Worm (Caenorhabditis elegans) whole organism, early embryonic: ENCODE data around the gene C05E11.2.

Source experiments
- B0310.2 ChIP-seq: sonication (generic microtip); optimal IDR thresholded peaks from 2 replicates; lab custom pipeline; 2016; ENCODE audit warnings: mild to moderate bottlenecking, missing genetic modification characterization, missing compliant biosample characterization
- F13C5.2 ChIP-seq: sonication (generic microtip); optimal IDR thresholded peaks from 2 replicates; lab custom pipeline; 2017; ENCODE audit warnings: mild to moderate bottlenecking, missing genetic modification characterization, inconsistent platforms, missing compliant biosample characterization
- aly-1 ChIP-seq: sonication (generic microtip); optimal IDR thresholded peaks from 2 replicates; lab custom pipeline; 2016; ENCODE audit warnings: missing genetic modification characterization, missing compliant biosample characterization
- ama-1 ChIP-seq: fragments of 150-350 bp; optimal IDR thresholded peaks from 2 replicates; lab custom pipeline; 2014
- ceh-13 ChIP-seq: fragments of 200-800 bp; sonication (Bioruptor generic); optimal IDR thresholded peaks from 2 replicates; lab custom pipeline; 2018; ENCODE audit warnings: mild to moderate bottlenecking, missing genetic modification characterization, missing compliant biosample characterization
- ceh-36 ChIP-seq: sonication (generic microtip); optimal IDR thresholded peaks from 2 replicates; lab custom pipeline; 2016; ENCODE audit warnings: missing genetic modification characterization, inconsistent platforms, missing compliant biosample characterization
- ets-7 ChIP-seq: sonication (generic microtip); optimal IDR thresholded peaks from 2 replicates; lab custom pipeline; 2016; ENCODE audit warnings: missing genotype, missing genetic modification characterization, missing compliant biosample characterization
- flt-1 ChIP-seq: fragments of 200-800 bp; sonication (Bioruptor generic); IDR thresholded peaks from 2 replicates; pipeline ENCODE4 v1.3.6; 2022; ENCODE audit warnings: missing genetic modification characterization, missing compliant biosample characterization
- hmbx-1 ChIP-seq: sonication (generic microtip); optimal IDR thresholded peaks from 2 replicates; lab custom pipeline; 2016; ENCODE audit warnings: mild to moderate bottlenecking, missing genetic modification characterization, missing compliant biosample characterization
- hmg-4 ChIP-seq: fragments of 200-800 bp; sonication (Bioruptor generic); optimal IDR thresholded peaks from 2 replicates; lab custom pipeline; 2018; ENCODE audit warnings: mild to moderate bottlenecking, missing genetic modification characterization, missing compliant biosample characterization
- hnd-1 ChIP-seq: sonication (generic microtip); optimal IDR thresholded peaks from 2 replicates; lab custom pipeline; 2016; ENCODE audit warnings: missing genetic modification characterization, missing compliant biosample characterization
- pes-1 ChIP-seq: fragments of 200-800 bp; sonication (Bioruptor generic); IDR thresholded peaks from 2 replicates; pipeline ENCODE4 v1.3.6; 2022; ENCODE audit warnings: missing genetic modification reagents, missing genetic modification characterization, missing compliant biosample characterization
- scrt-1 ChIP-seq: fragments of 200-800 bp; sonication (Bioruptor generic); IDR thresholded peaks from 2 replicates; pipeline ENCODE4 v1.3.6; 2022; ENCODE audit warnings: missing genetic modification characterization, missing compliant biosample characterization
- sea-1 ChIP-seq: fragments of 200-800 bp; sonication (Bioruptor generic); conservative IDR thresholded peaks from 2 replicates; pipeline ENCODE4 v1.3.6; 2022; ENCODE audit warnings: missing genetic modification characterization, missing compliant biosample characterization
- tbx-11 ChIP-seq: fragments of 200-800 bp; sonication (Bioruptor generic); IDR thresholded peaks from 2 replicates; pipeline ENCODE4 v1.3.6; 2022; ENCODE audit warnings: missing genetic modification characterization, missing compliant biosample characterization
- tbx-37 ChIP-seq: fragments of 200-800 bp; sonication (Bioruptor generic); conservative IDR thresholded peaks from 2 replicates; pipeline ENCODE4 v1.3.6; 2022; ENCODE audit warnings: missing genetic modification reagents, missing genetic modification characterization, missing compliant biosample characterization
- tra-4 ChIP-seq: sonication (generic microtip); optimal IDR thresholded peaks from 2 replicates; lab custom pipeline; 2017; ENCODE audit warnings: missing genetic modification characterization, missing compliant biosample characterization

The C05E11.2 gene

DNA sequence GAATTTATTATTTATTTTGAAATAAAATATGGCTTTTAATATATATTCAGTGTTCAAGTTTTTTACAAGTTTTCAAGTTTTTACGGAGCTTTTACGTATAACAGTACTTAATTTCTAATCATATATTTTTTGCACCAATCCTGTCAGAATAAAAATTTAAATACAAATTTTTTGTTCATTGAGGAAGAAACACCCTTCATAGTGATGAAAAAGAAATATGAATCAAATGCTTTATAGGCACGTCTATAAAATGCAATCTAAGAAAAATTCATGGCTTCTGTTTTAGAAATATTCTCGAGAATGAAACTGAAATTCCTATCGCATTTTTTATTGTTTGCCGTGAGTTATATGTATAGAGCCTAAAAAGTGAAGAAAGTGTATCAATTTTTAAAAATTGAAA, at the start of gene C05E11.2:
TSS of gene C05E11.2 (plus strand) at position 301 of the 400 bp plus-strand sequence.
- no peak for TF ChIP-seq sea-1 (GFP tag; lab: Robert Waterston, UW)
- TF ChIP-seq flt-1 = no peak
- no peak for TF ChIP-seq ceh-13 (GFP tag; lab: Kevin White, UChicago)
- TF ChIP-seq hnd-1 (tag; lab: Kevin White, UChicago) = no peak
- TF ChIP-seq tbx-11 (GFP tag; lab: Robert Waterston, UW) = no peak
- no peak for TF ChIP-seq ceh-36 (tag; lab: Kevin White, UChicago)
- no peak for TF ChIP-seq hmg-4 (GFP tag; lab: Kevin White, UChicago)
- no peak for TF ChIP-seq scrt-1 (GFP tag; lab: Robert Waterston, UW)
- no peak for TF ChIP-seq ama-1
- TF ChIP-seq hmbx-1 (tag; lab: Kevin White, UChicago) = no peak
- TF ChIP-seq ets-7 = no peak
- TF ChIP-seq B0310.2 (tag; lab: Kevin White, UChicago) = no peak
- TF ChIP-seq pes-1 (GFP tag; lab: Robert Waterston, UW) = no peak
- TF ChIP-seq tra-4 (tag; lab: Kevin White, UChicago) = no peak
- TF ChIP-seq aly-1 (tag; lab: Kevin White, UChicago) = no peak
- TF ChIP-seq tbx-37 (GFP tag; lab: Robert Waterston, UW) = no peak
- no peak for TF ChIP-seq F13C5.2 (tag; lab: Kevin White, UChicago)

DNA sequence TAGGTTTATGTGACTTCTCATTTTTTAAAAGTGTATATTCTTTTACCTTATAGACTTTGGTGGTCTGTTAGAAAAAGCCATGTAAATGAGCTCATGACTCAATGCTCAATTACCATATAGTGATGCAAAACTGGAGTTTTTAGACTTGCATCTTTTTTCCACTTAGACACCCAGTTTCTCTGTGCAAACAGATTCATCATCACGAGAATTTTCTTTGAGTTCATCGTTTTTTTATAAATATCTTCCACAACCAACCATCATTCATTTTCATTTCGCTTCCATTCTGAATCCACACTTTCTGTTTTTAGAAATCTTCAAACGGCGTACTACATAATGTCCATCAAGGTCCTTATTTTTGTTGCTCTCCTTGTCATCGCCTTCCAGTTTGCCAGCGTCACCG, 42.2 kb upstream of the C05E11.2 start, which contains the start of gene C07A12.2:
TSS of gene C07A12.2 (plus strand) at position 301 of the 400 bp plus-strand sequence.
- no peak for TF ChIP-seq hnd-1 (tag; lab: Kevin White, UChicago)
- TF ChIP-seq aly-1 (tag; lab: Kevin White, UChicago) = no peak
- no peak for TF ChIP-seq scrt-1 (GFP tag; lab: Robert Waterston, UW)
- no peak for TF ChIP-seq tbx-11 (GFP tag; lab: Robert Waterston, UW)
- no peak for TF ChIP-seq ceh-36 (tag; lab: Kevin White, UChicago)
- no peak for TF ChIP-seq sea-1 (GFP tag; lab: Robert Waterston, UW)
- TF ChIP-seq tbx-37 (GFP tag; lab: Robert Waterston, UW) = no peak
- TF ChIP-seq tra-4 (tag; lab: Kevin White, UChicago) = no peak
- no peak for TF ChIP-seq flt-1
- TF ChIP-seq ceh-13 (GFP tag; lab: Kevin White, UChicago) = no peak

DNA sequence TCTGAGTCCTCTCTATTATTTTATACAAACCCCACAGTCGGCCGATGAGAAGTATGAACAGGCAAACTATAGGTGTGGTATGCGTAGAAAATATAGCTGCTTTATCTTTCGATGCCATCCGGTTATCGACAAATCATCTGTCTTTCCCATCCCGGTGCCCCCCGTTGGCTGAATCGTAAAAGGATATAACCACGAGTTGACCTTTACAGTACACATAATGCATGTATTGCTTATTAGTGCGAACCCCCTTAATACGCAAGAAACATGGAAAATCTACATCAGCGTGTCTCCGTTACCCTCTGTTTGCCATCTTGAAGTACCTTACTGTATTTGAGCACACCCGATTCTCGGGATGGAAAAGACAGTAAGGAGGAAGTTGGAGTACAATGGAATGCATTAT, 37.8 kb upstream of the C05E11.2 start:
- TF ChIP-seq hmg-4 (GFP tag; lab: Kevin White, UChicago) (no peak), pes-1 (GFP tag; lab: Robert Waterston, UW) (no peak), aly-1 (tag; lab: Kevin White, UChicago) (no peak), hnd-1 (tag; lab: Kevin White, UChicago) (no peak), tbx-37 (GFP tag; lab: Robert Waterston, UW) (no peak), ets-7 (no peak), sea-1 (GFP tag; lab: Robert Waterston, UW) (no peak), B0310.2 (tag; lab: Kevin White, UChicago) (no peak), flt-1 (no peak), ceh-13 (GFP tag; lab: Kevin White, UChicago) (no peak), F13C5.2 (tag; lab: Kevin White, UChicago) (no peak), tbx-11 (GFP tag; lab: Robert Waterston, UW) (no peak), ceh-36 (tag; lab: Kevin White, UChicago) (no peak), tra-4 (tag; lab: Kevin White, UChicago) (no peak), ama-1 (no peak), scrt-1 (GFP tag; lab: Robert Waterston, UW) (no peak), hmbx-1 (tag; lab: Kevin White, UChicago) (no peak)

DNA sequence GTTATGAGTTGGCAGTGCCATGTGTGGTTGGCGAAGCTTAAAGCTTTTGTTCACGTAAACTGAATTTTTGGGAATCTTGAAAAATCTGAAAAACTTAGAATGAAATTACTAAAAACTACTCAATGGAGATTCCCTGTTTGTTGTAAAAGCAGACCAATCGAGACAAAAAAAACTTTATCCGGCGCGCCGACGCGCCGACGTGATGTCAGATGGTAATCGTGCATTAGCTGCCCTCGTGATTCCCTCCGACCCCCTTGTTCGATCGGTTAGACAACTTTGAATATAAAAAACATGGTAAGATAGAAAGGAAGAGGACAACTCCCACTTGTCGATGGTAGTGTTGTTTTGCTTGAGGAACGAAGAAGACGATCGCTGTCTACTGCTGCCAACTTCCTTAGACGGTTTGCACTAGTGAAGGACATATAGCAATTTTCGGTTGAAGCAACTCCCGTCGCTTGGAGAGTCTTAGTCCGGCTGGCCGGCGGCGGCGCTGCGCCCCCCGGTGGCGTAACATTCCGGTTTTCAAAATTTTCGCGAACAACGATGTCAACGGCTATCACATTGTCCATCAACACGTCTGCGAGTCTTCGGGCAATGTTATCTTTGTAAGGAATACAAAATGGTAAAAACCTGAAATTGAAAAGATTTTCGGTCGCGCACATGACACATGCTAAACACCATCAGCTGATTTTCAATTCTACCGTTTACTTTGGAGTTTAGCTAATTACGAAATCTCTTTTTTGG, 36.7 kb upstream of the C05E11.2 start, which contains the start of gene C07A12.18:
TSS of gene C07A12.18 (minus strand) at position 51 of the 744 bp plus-strand sequence.
- no peak for TF ChIP-seq pes-1 (GFP tag; lab: Robert Waterston, UW)
- TF ChIP-seq scrt-1 (GFP tag; lab: Robert Waterston, UW) = 0 out of 2 replicates have a peak, but pooled peaks have one; percentile 34

DNA sequence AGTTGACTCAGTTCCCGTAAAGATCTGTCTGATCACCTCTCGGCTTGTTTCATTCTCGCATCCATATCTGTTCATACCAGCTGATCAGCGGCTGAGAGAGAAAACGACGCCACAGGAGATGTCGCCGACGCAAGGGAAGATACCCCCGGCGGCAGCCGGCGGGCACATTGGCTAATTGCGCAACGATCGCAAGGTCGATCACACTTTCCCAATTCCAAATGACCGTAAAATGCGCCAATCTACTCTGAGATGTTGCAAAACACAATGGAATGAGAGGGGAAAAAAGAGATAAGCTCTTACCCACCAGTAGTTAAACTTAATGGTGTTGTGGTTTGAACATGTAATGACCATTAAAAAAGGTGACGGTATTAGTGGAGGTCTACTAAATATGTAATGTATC, 35.7 kb upstream of the C05E11.2 start:
- peak; percentile 8 for TF ChIP-seq hmg-4 (GFP tag; lab: Kevin White, UChicago)
- no peak for TF ChIP-seq scrt-1 (GFP tag; lab: Robert Waterston, UW)

DNA sequence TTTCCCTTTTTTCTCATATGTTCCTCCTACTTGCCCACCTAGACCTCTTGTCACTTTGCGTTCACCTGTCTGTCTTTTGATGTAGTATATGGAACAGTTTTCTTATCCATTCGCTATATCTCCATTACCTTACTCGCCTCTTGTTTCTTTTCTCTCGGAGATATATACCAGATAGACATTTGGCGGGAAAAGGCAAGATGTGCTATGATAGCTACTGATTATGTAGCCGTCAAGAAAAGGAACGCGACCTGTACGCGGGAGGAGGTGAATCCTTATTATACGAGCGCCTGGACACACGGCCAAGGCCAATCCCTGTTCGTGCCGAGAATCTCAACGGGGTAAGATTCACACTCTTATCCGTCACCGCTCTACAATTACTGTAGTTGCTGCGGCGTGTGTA, 33.7 kb upstream of the C05E11.2 start:
- no peak for TF ChIP-seq hmbx-1 (tag; lab: Kevin White, UChicago)
- TF ChIP-seq tbx-11 (GFP tag; lab: Robert Waterston, UW) = no peak
- TF ChIP-seq ets-7 = no peak
- no peak for TF ChIP-seq sea-1 (GFP tag; lab: Robert Waterston, UW)
- no peak for TF ChIP-seq tbx-37 (GFP tag; lab: Robert Waterston, UW)
- TF ChIP-seq hnd-1 (tag; lab: Kevin White, UChicago) = no peak
- no peak for TF ChIP-seq scrt-1 (GFP tag; lab: Robert Waterston, UW)
- no peak for TF ChIP-seq hmg-4 (GFP tag; lab: Kevin White, UChicago)
- no peak for TF ChIP-seq flt-1
- no peak for TF ChIP-seq ceh-13 (GFP tag; lab: Kevin White, UChicago)
- no peak for TF ChIP-seq ama-1
- TF ChIP-seq aly-1 (tag; lab: Kevin White, UChicago) = no peak
- TF ChIP-seq pes-1 (GFP tag; lab: Robert Waterston, UW) = no peak
- no peak for TF ChIP-seq B0310.2 (tag; lab: Kevin White, UChicago)
- no peak for TF ChIP-seq F13C5.2 (tag; lab: Kevin White, UChicago)
- TF ChIP-seq tra-4 (tag; lab: Kevin White, UChicago) = no peak
- TF ChIP-seq ceh-36 (tag; lab: Kevin White, UChicago) = no peak

DNA sequence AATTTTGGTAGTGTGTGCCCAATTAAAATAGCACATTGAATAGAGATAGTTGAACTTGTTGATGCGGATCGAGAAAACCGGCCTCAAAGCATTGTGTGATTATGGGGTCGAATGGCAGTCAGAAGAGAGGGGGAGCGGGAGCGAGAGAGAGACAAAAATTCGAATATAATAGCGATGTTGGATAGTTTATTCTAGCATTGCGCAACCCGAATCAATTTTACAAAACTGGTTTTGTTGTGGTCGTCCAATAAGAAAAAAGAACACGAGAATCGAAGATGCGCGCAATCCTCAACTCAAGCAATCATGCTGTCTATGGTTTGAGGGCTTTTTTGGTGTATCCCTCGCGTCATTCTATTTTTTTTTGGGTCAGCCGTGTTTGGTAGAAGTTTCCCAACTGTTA, 33.2 kb upstream of the C05E11.2 start:
- TF ChIP-seq hnd-1 (tag; lab: Kevin White, UChicago) (no peak), B0310.2 (tag; lab: Kevin White, UChicago) (no peak), ceh-36 (tag; lab: Kevin White, UChicago) (no peak), scrt-1 (GFP tag; lab: Robert Waterston, UW) (no peak), ama-1 (no peak), hmbx-1 (tag; lab: Kevin White, UChicago) (no peak), pes-1 (GFP tag; lab: Robert Waterston, UW) (no peak), hmg-4 (GFP tag; lab: Kevin White, UChicago) (no peak), ceh-13 (GFP tag; lab: Kevin White, UChicago) (no peak), flt-1 (no peak), sea-1 (GFP tag; lab: Robert Waterston, UW) (no peak), aly-1 (tag; lab: Kevin White, UChicago) (no peak), tbx-11 (GFP tag; lab: Robert Waterston, UW) (no peak), tbx-37 (GFP tag; lab: Robert Waterston, UW) (no peak)
